Worm (Caenorhabditis elegans) whole organism, young adult: ENCODE measurements around the gene nspb-12.
A peak's percentile ranks its signal among the peaks of the same experiment; 100 is the strongest.

Experiments used
- K11D2.4 ChIP-seq: fragments of 200-800 bp; sonication (Bioruptor generic); IDR thresholded peaks from 2 replicates; pipeline ENCODE4 v1.3.6; 2022; ENCODE audit warnings: missing genetic modification reagents, missing genetic modification characterization, missing compliant biosample characterization
- ama-1 ChIP-seq, 3 experiments: fragments of 150-350 bp in 1 of 3; sonication (generic microtip) in 2 of 3; optimal IDR thresholded peaks; 2 replicates each; lab custom pipeline; 2014 to 2018; ENCODE audit warnings: missing biosample characterization in 2 of 3, missing genetic modification characterization in 2 of 3, missing genetic modification reagents in 2 of 3
- dpl-1 ChIP-seq: fragments of 150-350 bp; optimal IDR thresholded peaks from 2 replicates; lab custom pipeline; 2014; ENCODE audit warnings: missing biosample characterization, missing genetic modification reagents, missing genetic modification characterization
- lsl-1 ChIP-seq: fragments of 200-800 bp; sonication (Bioruptor generic); optimal IDR thresholded peaks from 2 replicates; lab custom pipeline; 2018; ENCODE audit warnings: mild to moderate bottlenecking, missing genetic modification characterization, moderate library complexity, missing compliant biosample characterization
- nhr-90 ChIP-seq: sonication (generic microtip); optimal IDR thresholded peaks from 2 replicates; lab custom pipeline; 2016; ENCODE audit warnings: missing genotype, mild to moderate bottlenecking, missing genetic modification characterization, missing compliant biosample characterization
- pbrm-1 ChIP-seq: fragments of 200-800 bp; sonication (Bioruptor generic); IDR thresholded peaks from 2 replicates; pipeline ENCODE4 v1.3.6; 2022; ENCODE audit warnings: missing genetic modification reagents, missing genetic modification characterization, missing compliant biosample characterization
- pha-4 ChIP-seq: fragments of 150-350 bp; sonication (generic microtip); optimal IDR thresholded peaks from 2 replicates; lab custom pipeline; 2014; ENCODE audit warnings: missing biosample characterization, missing genetic modification reagents, missing genetic modification characterization
- rpc-1 ChIP-seq, 2 experiments: fragments of 150-350 bp in 1 of 2; sonication (generic microtip) in 1 of 2; optimal IDR thresholded peaks; 2 replicates each; lab custom pipeline; 2014 to 2018; ENCODE audit warnings: missing biosample characterization in 1 of 2, missing genetic modification characterization in 1 of 2, missing genetic modification reagents in 1 of 2, missing genotype in 1 of 2
- unc-62 ChIP-seq: fragments of 150-350 bp; optimal IDR thresholded peaks from 2 replicates; lab custom pipeline; 2014; ENCODE audit warnings: missing biosample characterization, missing genetic modification reagents, missing genetic modification characterization
- zfh-2 ChIP-seq: fragments of 200-800 bp; sonication (Bioruptor generic); conservative IDR thresholded peaks from 2 replicates; pipeline ENCODE4 v1.3.6; 2022; ENCODE audit warnings: missing genetic modification reagents, missing genetic modification characterization, missing compliant biosample characterization

ce11 chrIII:5563680-5564079, 4.9 kb downstream of the nspb-12 start:
- TF ChIP-seq zfh-2 (GFP tag; lab: Robert Waterston, UW) = peak; percentile 84
- TF ChIP-seq unc-62 = no peak
- TF ChIP-seq ama-1 (optimal IDR thresholded peaks at IDR 0.05; lab: Kevin White, UChicago) = no peak
- TF ChIP-seq ama-1 (GFP tag; optimal IDR thresholded peaks at IDR 0.05; lab: Kevin White, UChicago) = no peak
- TF ChIP-seq nhr-90 (tag; lab: Kevin White, UChicago) = no peak
- no peak for TF ChIP-seq rpc-1 (optimal IDR thresholded peaks at IDR 0.05; lab: Kevin White, UChicago)
- TF ChIP-seq rpc-1 (tag; optimal IDR thresholded peaks at IDR 0.05; lab: Kevin White, UChicago) = no peak
- TF ChIP-seq pha-4 (tag; lab: Kevin White, UChicago) = no peak
- no peak for TF ChIP-seq dpl-1 (GFP tag; lab: Kevin White, UChicago)
- no peak for TF ChIP-seq pbrm-1 (GFP tag; lab: Robert Waterston, UW)
- TF ChIP-seq K11D2.4 (GFP tag; lab: Robert Waterston, UW) = no peak
- TF ChIP-seq lsl-1 (GFP tag; lab: Kevin White, UChicago) = no peak
